Fruit fly (Drosophila melanogaster) S2 (cell line): ENCODE data around the gene Cap-D2.

ENCODE experiments used
- CG8478 ChIP-seq: fragments of >200 bp; optimal IDR thresholded peaks from 2 replicates; lab custom pipeline; 2018
- CTCF ChIP-seq, 2 experiments: fragments of >200 bp; optimal IDR thresholded peaks; 2 replicates each; lab custom pipeline; 2018

dm6 chr3R:29726277-29726676, 50.8 kb downstream of the Cap-D2 start:
- TF ChIP-seq CTCF (optimal IDR thresholded peaks at IDR 0.05; lab: Kevin White, UChicago), result no peak
- TF ChIP-seq CG8478, result no peak
